Worm (Caenorhabditis elegans): Measurements from ENCODE around the gene ZK688.7.
A peak's percentile ranks its signal among the peaks of the same experiment; 100 is the strongest.

The ZK688.7 gene

DNA sequence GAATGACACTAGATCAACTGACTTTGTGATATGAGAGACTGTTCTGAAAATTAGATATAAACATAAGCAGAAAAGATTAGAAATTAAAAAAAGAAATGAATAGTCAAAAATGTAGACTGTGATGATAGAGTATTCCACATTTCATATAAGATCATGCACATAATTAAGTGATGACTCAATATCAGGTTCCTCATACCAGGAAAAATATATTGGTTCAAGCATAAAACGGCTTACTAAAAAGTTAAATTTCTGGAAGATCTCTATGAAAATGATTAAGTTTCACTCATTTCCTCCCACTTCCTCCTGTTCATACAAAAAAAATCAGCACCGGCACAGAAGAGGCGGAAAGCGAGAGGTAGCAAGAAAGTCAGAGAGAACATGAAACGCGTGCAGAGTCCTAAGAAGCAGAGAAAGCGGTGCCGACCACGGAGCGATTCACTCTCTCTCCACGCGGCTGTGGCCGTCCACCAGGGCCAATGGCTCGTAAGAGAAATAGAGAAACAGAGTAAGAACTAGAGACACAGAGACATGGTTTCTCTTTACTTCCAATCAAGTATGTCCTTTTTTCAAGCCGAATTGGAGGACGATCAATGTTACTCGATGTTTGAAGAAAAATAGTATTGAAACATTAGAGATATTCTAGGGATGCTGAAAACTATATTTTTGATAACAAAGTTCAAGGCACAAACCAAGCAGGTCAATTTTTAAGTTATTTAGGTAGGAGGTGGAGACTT, 19.7 kb downstream of the ZK688.7 start, which contains the start of the genes ZK688.5 and fahd-1:
ZK688.5 (minus strand) TSS at position 51 of the 734 bp plus-strand sequence.
fahd-1 (plus strand) TSS at position 684 of the 734 bp plus-strand sequence.
- no peak for TF ChIP-seq gei-8 (GFP tag; optimal IDR thresholded peaks at IDR 0.05)
- no peak for TF ChIP-seq cey-2 (tag; optimal IDR thresholded peaks at IDR 0.05; ENCODE audit: borderline replicate concordance, insufficient read depth)
- peak; percentile 85 for TF ChIP-seq nhr-25 (tag; optimal IDR thresholded peaks at IDR 0.05; ENCODE audit: borderline replicate concordance, insufficient read depth)
- TF ChIP-seq daf-16 (GFP tag; optimal IDR thresholded peaks at IDR 0.05), result no peak
- TF ChIP-seq daf-16 (tag; optimal IDR thresholded peaks at IDR 0.05), result peak; percentile 58
- peak; percentile 78 for TF ChIP-seq rbr-2 (tag; optimal IDR thresholded peaks at IDR 0.05)
- no peak for TF ChIP-seq tag-97 (GFP tag; IDR thresholded peaks at IDR 0.05)
- TF ChIP-seq fkh-10 (GFP tag; optimal IDR thresholded peaks at IDR 0.05), result peak; percentile 48
- no peak for TF ChIP-seq zfp-2 (tag; optimal IDR thresholded peaks at IDR 0.05)
- peak; percentile 65 for TF ChIP-seq aha-1 (tag)
- TF ChIP-seq dve-1 (tag; optimal IDR thresholded peaks at IDR 0.05; ENCODE audit: insufficient read depth), result peak; percentile 75
- no peak for TF ChIP-seq F37D6.2 (tag; optimal IDR thresholded peaks at IDR 0.05)
- TF ChIP-seq ceh-82 (tag; optimal IDR thresholded peaks at IDR 0.05), result no peak
- no peak for TF ChIP-seq nhr-76 (tag; optimal IDR thresholded peaks at IDR 0.05)
- no peak for TF ChIP-seq ama-1 (optimal IDR thresholded peaks at IDR 0.05)
- TF ChIP-seq ceh-62 (tag; optimal IDR thresholded peaks at IDR 0.05), result no peak
- TF ChIP-seq hif-1 (tag; optimal IDR thresholded peaks at IDR 0.05), result peak in 1 of 2 experiments; percentile 68
- TF ChIP-seq mxl-2 (GFP tag; conservative IDR thresholded peaks at IDR 0.05), result no peak
- no peak for TF ChIP-seq egl-43 (GFP tag; IDR thresholded peaks at IDR 0.05)
- TF ChIP-seq ZK337.2 (GFP tag; IDR thresholded peaks at IDR 0.05), result no peak
- TF ChIP-seq sdz-12 (GFP tag; optimal IDR thresholded peaks at IDR 0.05), result no peak
- TF ChIP-seq R02D3.7 (tag; optimal IDR thresholded peaks at IDR 0.05), result no peak
- TF ChIP-seq Y75B8A.6 (GFP tag; IDR thresholded peaks at IDR 0.05), result no peak
- no peak for TF ChIP-seq ztf-11 (tag; optimal IDR thresholded peaks at IDR 0.05)
- no peak for TF ChIP-seq nhr-77 (tag; optimal IDR thresholded peaks at IDR 0.05)
- peak; percentile 42; the same call in 1 of the 2 replicates for TF ChIP-seq tra-1 (GFP tag; IDR thresholded peaks at IDR 0.05)
- TF ChIP-seq saeg-2 (GFP tag; IDR thresholded peaks at IDR 0.05), result no peak
- no peak for TF ChIP-seq lin-15B (tag; optimal IDR thresholded peaks at IDR 0.05)
- no peak for TF ChIP-seq zip-2 (tag; optimal IDR thresholded peaks at IDR 0.05)
- TF ChIP-seq fos-1 (tag; optimal IDR thresholded peaks at IDR 0.05), result no peak
- no peak for TF ChIP-seq zag-1 (tag; optimal IDR thresholded peaks at IDR 0.05)
- no peak for TF ChIP-seq F44E2.7 (GFP tag; IDR thresholded peaks at IDR 0.05)
- no peak for TF ChIP-seq F10B5.3 (tag; optimal IDR thresholded peaks at IDR 0.05)
- TF ChIP-seq nhr-6 (tag; optimal IDR thresholded peaks at IDR 0.05), result peak; percentile 47
- 0 out of 2 replicates have a peak, but pooled peaks have one; percentile 46 for TF ChIP-seq ceh-20 (GFP tag; IDR thresholded peaks at IDR 0.05)
- no peak; the same call in 1 of the 2 replicates for TF ChIP-seq pha-4 (GFP tag; IDR thresholded peaks at IDR 0.05)
- peak; percentile 63 for TF ChIP-seq pha-4 (tag; optimal IDR thresholded peaks at IDR 0.05)
- TF ChIP-seq lsy-2 (tag; optimal IDR thresholded peaks at IDR 0.05), result peak; percentile 23 to 67
- no peak for TF ChIP-seq spr-3 (GFP tag; optimal IDR thresholded peaks at IDR 0.05)
- TF ChIP-seq nhr-28 (tag; optimal IDR thresholded peaks at IDR 0.05), result peak; percentile 72
- peak; percentile 92 for TF ChIP-seq hmg-1.1 (GFP tag; IDR thresholded peaks at IDR 0.05)
- no peak for TF ChIP-seq dmd-8 (GFP tag; IDR thresholded peaks at IDR 0.05)
- no peak for TF ChIP-seq ceh-28 (tag; optimal IDR thresholded peaks at IDR 0.05)
- TF ChIP-seq ceh-32 (tag; optimal IDR thresholded peaks at IDR 0.05; ENCODE audit: poor library complexity), result no peak
- TF ChIP-seq php-3 (GFP tag; IDR thresholded peaks at IDR 0.05), result 0 out of 2 replicates have a peak, but pooled peaks have one; percentile 25
- TF ChIP-seq daf-8 (GFP tag; IDR thresholded peaks at IDR 0.05), result no peak
- TF ChIP-seq nhr-102 (tag; optimal IDR thresholded peaks at IDR 0.05), result peak; percentile 21
- TF ChIP-seq mes-2 (tag; optimal IDR thresholded peaks at IDR 0.05; ENCODE audit: poor library complexity, severe bottlenecking), result peak; percentile 72
- TF ChIP-seq nhr-11 (tag; optimal IDR thresholded peaks at IDR 0.05), result peak; percentile 78
- TF ChIP-seq hlh-11 (tag; optimal IDR thresholded peaks at IDR 0.05), result peak; percentile 91
- TF ChIP-seq lin-1 (GFP tag; IDR thresholded peaks at IDR 0.05), result peak; percentile 69

Measured in whole organism, L4 larva.